Worm (Caenorhabditis elegans): ENCODE data around the gene hira-1.

DNA sequence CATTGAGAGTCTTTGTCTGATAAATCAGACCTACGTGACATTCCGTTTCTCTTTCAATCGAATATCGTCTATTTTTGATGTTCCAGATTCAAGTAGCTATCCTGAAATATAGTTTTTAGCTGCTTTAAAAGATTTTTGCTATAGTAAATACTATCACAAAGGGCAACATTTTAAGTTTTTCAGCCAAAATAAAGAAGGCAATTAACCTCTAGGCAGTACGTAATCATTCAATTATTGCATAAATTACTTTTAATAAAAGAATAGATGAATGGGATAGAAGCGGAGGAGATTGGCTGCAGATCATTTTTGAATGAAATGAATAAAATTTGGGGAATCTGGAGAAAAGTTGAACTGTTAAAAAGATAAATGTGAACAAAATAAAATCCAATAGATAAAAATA lies 21.2 kb upstream of the hira-1 start, which contains the start of gene ulp-1:
- no peak for TF ChIP-seq ceh-13 (GFP tag; optimal IDR thresholded peaks at IDR 0.05)
- TF ChIP-seq ama-1 (optimal IDR thresholded peaks at IDR 0.05) = no peak
- TF ChIP-seq flt-1 (GFP tag; IDR thresholded peaks at IDR 0.05) = no peak
- no peak for TF ChIP-seq tbx-37 (GFP tag; conservative IDR thresholded peaks at IDR 0.05)
- TF ChIP-seq aly-1 (tag; optimal IDR thresholded peaks at IDR 0.05) = no peak
- no peak for TF ChIP-seq pes-1 (GFP tag; IDR thresholded peaks at IDR 0.05)
- no peak for TF ChIP-seq ets-7 (tag; optimal IDR thresholded peaks at IDR 0.05)
- TF ChIP-seq hnd-1 (tag; optimal IDR thresholded peaks at IDR 0.05) = no peak
